Worm (Caenorhabditis elegans): ENCODE data around the gene srg-11.
A peak's percentile ranks its signal among the peaks of the same experiment; 100 is the strongest.

Gene srg-11

DNA sequence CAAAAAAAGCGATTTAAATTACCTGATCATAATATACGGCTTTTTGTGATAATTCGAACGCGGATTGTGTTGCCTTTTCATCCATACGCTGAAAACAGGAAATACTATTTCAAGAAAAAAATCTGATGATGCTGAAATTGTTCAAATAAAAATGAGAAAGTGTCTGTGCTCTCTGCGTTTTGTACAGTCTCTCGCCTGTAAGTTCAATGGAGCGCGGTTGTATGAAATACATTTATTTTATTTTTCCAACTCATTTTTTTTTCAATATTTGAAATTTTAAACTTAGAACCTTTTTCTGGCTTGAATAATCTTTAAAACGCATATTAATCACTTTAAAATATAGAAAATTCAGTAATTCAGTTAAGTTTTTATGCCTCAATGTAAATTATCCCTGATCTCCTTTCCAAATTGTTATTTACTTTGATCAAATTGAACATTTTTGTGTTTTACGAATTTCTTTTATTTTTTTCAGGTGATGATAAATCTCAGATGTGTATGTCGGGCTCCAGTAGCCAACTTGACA lies 24.2 kb downstream of the srg-11 start, which contains the start of the genes clp-2 and mrpl-16 (continued):
- no peak for TF ChIP-seq R02D3.7 (tag; optimal IDR thresholded peaks at IDR 0.05)
- no peak for TF ChIP-seq vab-7 (GFP tag; IDR thresholded peaks at IDR 0.05)
- peak; percentile 82 for TF ChIP-seq lin-38 (GFP tag; IDR thresholded peaks at IDR 0.05)
- TF ChIP-seq mes-2 (tag; optimal IDR thresholded peaks at IDR 0.05; ENCODE audit: poor library complexity, severe bottlenecking), result peak; percentile 72
- TF ChIP-seq F37D6.2 (tag; optimal IDR thresholded peaks at IDR 0.05), result no peak

DNA sequence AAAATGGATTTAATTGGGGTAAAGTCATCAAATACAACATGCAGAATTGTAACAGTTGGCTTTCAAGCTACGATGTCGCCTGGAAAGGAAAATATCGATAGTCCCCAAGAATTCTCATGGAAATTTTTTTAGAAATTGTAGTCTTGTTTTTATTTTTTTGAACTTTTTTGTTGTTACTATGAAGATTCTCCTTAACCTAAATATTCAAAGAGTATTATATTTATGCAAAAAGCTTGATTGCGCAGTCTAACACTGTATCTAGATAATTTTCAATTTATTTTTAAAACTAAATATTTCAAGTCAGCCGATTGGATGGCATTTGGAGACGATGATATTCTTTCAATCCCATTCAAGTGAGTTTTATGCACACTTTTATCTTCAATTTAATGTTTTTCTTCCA lies 25.4 kb downstream of the srg-11 start, which contains the start of gene pgap-2:
Gene pgap-2, plus strand, starts transcription at position 301 of the 400 bp plus-strand sequence.
- peak in 1 of 2 experiments; percentile 5 for TF ChIP-seq unc-62 (GFP tag; optimal IDR thresholded peaks at IDR 0.05 in 1 of 2)
- no peak for TF ChIP-seq unc-62 (tag; optimal IDR thresholded peaks at IDR 0.05)
- no peak for TF ChIP-seq ces-1 (GFP tag; optimal IDR thresholded peaks at IDR 0.05)

DNA sequence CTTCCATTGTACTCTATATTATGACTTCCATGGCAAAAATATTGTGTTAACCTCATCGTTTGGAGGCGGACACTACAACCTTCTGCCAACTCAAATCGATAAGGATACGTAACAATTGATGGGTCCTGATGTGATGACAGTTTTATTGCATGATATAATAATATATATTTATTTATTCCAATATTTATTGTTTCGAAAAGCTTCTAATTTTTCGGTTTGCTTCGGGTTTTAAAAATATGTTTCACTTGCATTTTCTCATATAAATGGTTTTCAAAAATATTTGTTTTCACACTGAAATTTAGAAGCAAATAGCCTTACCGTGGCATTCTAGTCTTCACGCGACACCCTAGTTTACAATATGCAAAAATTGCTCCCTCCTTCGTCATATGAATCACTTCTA lies 26.9 kb downstream of the srg-11 start, which contains the start of gene T04A8.13:
Gene T04A8.13, plus strand, starts transcription at position 301 of the 400 bp plus-strand sequence.
- TF ChIP-seq nhr-25 (tag; optimal IDR thresholded peaks at IDR 0.05; ENCODE audit: borderline replicate concordance, insufficient read depth), result no peak
- TF ChIP-seq aha-1 (tag), result no peak
- TF ChIP-seq nhr-111 (GFP tag; optimal IDR thresholded peaks at IDR 0.05), result no peak
- TF ChIP-seq attf-4 (tag; optimal IDR thresholded peaks at IDR 0.05), result no peak
- TF ChIP-seq nhr-28 (tag; optimal IDR thresholded peaks at IDR 0.05), result no peak
- TF ChIP-seq lsy-2 (tag; optimal IDR thresholded peaks at IDR 0.05), result no peak
- TF ChIP-seq lin-29 (GFP tag; IDR thresholded peaks at IDR 0.05), result no peak
- TF ChIP-seq nhr-41 (GFP tag; IDR thresholded peaks at IDR 0.05), result no peak
- no peak for TF ChIP-seq T26A8.4 (GFP tag; IDR thresholded peaks at IDR 0.05)
- TF ChIP-seq pha-4 (GFP tag; IDR thresholded peaks at IDR 0.05), result no peak
- TF ChIP-seq pha-4 (tag; optimal IDR thresholded peaks at IDR 0.05), result no peak
- no peak for TF ChIP-seq ceh-44 (GFP tag; IDR thresholded peaks at IDR 0.05)
- TF ChIP-seq sdz-12 (GFP tag; optimal IDR thresholded peaks at IDR 0.05), result no peak
- no peak for TF ChIP-seq madf-5 (GFP tag; IDR thresholded peaks at IDR 0.05)
- TF ChIP-seq spr-1 (tag; optimal IDR thresholded peaks at IDR 0.05), result no peak
- TF ChIP-seq dve-1 (tag; optimal IDR thresholded peaks at IDR 0.05; ENCODE audit: insufficient read depth), result no peak
- TF ChIP-seq unc-39 (tag; optimal IDR thresholded peaks at IDR 0.05), result no peak
- no peak for TF ChIP-seq daf-8 (GFP tag; IDR thresholded peaks at IDR 0.05)
- no peak for TF ChIP-seq lir-3 (tag; optimal IDR thresholded peaks at IDR 0.05)
- TF ChIP-seq egl-27 (tag; optimal IDR thresholded peaks at IDR 0.05), result no peak
- no peak for TF ChIP-seq saeg-2 (GFP tag; IDR thresholded peaks at IDR 0.05)

DNA sequence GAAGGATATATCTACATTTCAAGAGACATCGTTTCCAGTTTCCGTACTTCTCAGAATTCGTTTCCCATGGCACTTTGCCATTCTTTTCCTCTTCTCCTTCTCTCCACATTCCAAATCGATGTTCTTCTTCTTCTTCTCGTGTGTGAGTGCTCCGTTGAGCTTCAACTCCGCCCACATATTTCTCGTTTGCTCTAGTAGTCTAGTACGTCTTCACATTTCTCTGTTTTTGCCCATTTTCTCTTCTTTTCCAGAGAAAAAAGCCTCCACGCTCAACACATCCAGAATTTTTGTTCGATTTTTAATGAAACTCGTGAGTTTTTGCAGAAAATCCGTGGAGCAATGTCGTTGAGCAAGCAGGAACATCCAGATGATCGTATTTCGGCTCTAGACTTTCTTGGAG lies 29.1 kb downstream of the srg-11 start, which contains the start of gene T04A8.18:
Gene T04A8.18, plus strand, starts transcription at position 301 of the 400 bp plus-strand sequence.
- no peak for TF ChIP-seq nhr-42 (GFP tag; IDR thresholded peaks at IDR 0.05)
- no peak for TF ChIP-seq dmd-6 (GFP tag; IDR thresholded peaks at IDR 0.05)
- TF ChIP-seq cey-2 (tag; optimal IDR thresholded peaks at IDR 0.05; ENCODE audit: borderline replicate concordance, insufficient read depth), result no peak
- no peak for TF ChIP-seq ceh-20 (GFP tag; IDR thresholded peaks at IDR 0.05)
- TF ChIP-seq ceh-32 (tag; optimal IDR thresholded peaks at IDR 0.05; ENCODE audit: poor library complexity), result no peak
- TF ChIP-seq lin-1 (GFP tag; IDR thresholded peaks at IDR 0.05), result no peak
- no peak for TF ChIP-seq ztf-11 (tag; optimal IDR thresholded peaks at IDR 0.05)
- no peak for TF ChIP-seq F44E2.7 (GFP tag; IDR thresholded peaks at IDR 0.05)
- TF ChIP-seq pha-4 (GFP tag; IDR thresholded peaks at IDR 0.05), result no peak
- TF ChIP-seq pha-4 (tag; optimal IDR thresholded peaks at IDR 0.05), result no peak
- TF ChIP-seq dve-1 (tag; optimal IDR thresholded peaks at IDR 0.05; ENCODE audit: insufficient read depth), result no peak
- TF ChIP-seq nhr-10 (tag; optimal IDR thresholded peaks at IDR 0.05), result no peak
- TF ChIP-seq daf-19 (GFP tag; conservative IDR thresholded peaks at IDR 0.05), result no peak
- TF ChIP-seq snpc-4 (tag; optimal IDR thresholded peaks at IDR 0.05), result no peak
- no peak for TF ChIP-seq fos-1 (tag; optimal IDR thresholded peaks at IDR 0.05)

Measured in whole organism, L4 larva.